Fruit fly (Drosophila melanogaster) whole organism, larva: Measurements from ENCODE around the gene CG3793.
"Not testable (repeated sequence)": the region's sequence is repeated elsewhere in the genome, so short reads cannot be mapped to it uniquely, and the experiment has no call there.

Experiments
- noc ChIP-seq: fragments of 200-800 bp; sonication (Bioruptor generic); optimal IDR thresholded peaks from 3 replicates; lab custom pipeline; 2019; ENCODE audit warnings: missing biosample characterization, mild to moderate bottlenecking, missing genetic modification characterization, moderate library complexity

The CG3793 gene

DNA sequence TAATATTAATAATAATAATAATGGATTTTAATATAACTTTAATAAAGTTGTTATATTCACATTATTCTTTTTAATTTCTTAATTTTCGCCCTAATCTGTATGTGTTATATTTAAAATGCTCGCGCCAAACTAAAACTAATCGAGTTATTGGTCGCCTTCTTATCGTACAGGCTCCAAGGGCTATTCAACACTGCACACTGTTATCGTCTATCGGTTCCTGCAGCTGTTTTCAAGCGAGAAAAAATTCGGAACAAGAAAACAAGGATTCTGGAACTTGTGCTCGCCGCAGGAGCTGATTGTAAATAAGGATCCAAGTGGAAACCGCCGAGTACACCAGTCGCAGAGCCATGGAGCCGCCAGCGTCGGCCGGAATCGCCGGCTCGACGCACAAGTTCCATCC is at the start of gene CG3793:
CG3793 (plus strand) TSS at position 192 of the 400 bp plus-strand sequence.
- no peak for TF ChIP-seq noc

- not testable (repeated sequence) for TF ChIP-seq noc
Observed at dm6 chr2L:15718172-15718571, 45.8 kb upstream of the CG3793 start, which contains the start of gene stol. Gene stol (minus strand): TSS chr2L:15718272.

DNA sequence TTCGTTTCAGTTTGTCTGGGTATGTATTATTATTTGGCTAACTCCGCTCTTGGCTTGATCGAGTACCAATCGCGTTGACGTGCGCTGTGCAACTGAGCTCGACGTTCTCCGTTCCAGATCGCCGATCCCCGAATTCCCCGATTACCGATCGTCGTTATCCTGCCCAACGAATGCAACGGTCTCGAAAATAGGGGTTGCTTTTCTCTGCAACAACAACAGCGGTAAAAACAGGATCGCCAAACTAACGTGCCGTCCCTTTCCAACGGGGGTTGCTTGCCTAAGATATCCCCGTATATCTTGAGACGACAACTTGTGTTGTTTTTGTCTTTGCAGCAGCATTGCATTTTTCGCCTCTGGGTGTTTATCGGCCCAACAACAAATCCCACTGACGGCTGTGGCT is 32.3 kb upstream of the CG3793 start:
- TF ChIP-seq noc, result no peak

- TF ChIP-seq noc, result no peak
Observed at dm6 chr2L:15735918-15736317, 28.1 kb upstream of the CG3793 start.

- no peak for TF ChIP-seq noc
Observed at dm6 chr2L:15740918-15741317, 23.1 kb upstream of the CG3793 start.

DNA sequence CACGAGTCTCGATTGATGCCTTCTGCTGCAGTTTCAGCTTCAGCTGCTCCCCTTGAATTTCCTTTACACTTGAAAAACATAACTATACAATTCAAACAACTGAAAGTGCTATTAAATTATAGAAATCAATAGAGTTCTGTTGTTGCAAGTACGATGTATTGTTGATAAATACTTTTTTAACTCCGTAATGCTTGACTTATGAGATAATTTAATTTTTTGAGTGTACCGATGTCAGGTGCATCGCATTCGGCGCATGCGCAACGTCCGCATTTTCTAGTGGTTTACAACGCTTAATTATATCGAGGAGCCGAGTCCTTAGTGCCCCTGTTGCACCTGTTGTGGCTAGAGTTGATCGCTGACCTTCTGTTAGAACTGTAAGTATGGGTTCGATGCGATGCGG is 22.6 kb upstream of the CG3793 start:
- no peak for TF ChIP-seq noc

- no peak for TF ChIP-seq noc
Observed at dm6 chr2L:15742976-15743375, 21.0 kb upstream of the CG3793 start.

DNA sequence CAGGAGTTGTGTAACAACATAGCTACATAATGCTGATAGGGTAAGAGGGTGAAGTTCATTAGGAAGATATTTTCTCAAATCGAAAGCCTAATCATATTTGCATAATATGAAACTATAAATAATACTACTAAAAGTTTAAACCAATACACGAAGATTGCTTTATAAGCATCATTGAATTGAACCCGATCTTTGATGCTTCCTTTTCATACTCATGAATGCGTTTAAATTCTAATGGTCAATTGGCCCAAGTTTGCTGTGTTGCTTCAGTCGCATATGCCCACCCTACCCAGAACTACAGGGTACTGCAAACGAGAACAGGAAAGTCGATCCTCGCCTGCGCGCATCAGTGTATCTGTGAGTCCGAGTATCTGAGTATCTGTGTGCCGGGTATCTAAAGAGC is 20.4 kb upstream of the CG3793 start:
- no peak for TF ChIP-seq noc

dm6 chr2L:15745036-15745854 is 18.8 kb upstream of the CG3793 start:
- TF ChIP-seq noc, result no peak

- no peak for TF ChIP-seq noc
Observed at dm6 chr2L:15745989-15746388, 18.0 kb upstream of the CG3793 start.

DNA sequence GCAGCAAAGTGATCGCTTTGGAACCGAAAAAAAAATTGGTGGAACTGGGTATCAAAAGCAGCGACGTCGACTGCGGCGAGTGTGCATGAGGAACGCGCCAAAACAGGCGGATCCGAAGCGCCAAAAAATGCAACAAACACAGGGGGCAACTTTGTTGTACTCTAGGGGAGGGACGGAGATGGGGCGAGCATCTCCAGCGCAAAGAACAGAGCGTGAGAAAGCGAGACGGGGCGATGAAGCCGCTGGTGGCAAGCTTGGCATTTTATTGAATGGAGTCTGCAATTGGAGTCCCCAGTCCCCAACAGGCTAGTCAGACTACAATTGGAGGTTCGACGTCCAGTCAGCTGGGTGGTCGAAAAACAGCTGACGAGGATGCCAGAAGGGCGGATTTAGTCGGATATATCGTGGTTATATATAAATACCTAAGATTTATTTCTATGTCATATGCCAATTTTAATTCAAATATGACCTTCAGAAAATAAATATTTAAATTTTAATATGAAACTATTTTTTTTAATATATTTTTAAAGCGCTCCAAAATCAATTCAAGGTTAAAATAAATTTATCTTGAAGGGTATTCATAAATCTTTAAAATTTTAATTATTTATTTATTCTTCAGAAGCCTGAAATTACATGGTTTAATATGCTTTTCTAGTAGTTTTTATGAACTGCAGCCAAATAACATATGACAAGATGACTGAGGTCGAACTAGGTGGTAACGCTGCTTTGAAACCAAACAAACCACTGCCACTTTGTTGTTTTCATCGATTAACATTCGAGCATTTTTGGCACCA is 17.2 kb upstream of the CG3793 start:
- TF ChIP-seq noc, result peak; percentile 93

dm6 chr2L:15747394-15748260 is 16.4 kb upstream of the CG3793 start, which contains the start of gene CycE:
Gene CycE (minus strand): TSS chr2L:15748150.
- TF ChIP-seq noc, result no peak

- TF ChIP-seq noc, result no peak
Observed at dm6 chr2L:15748261-15748553, 15.8 kb upstream of the CG3793 start.

DNA sequence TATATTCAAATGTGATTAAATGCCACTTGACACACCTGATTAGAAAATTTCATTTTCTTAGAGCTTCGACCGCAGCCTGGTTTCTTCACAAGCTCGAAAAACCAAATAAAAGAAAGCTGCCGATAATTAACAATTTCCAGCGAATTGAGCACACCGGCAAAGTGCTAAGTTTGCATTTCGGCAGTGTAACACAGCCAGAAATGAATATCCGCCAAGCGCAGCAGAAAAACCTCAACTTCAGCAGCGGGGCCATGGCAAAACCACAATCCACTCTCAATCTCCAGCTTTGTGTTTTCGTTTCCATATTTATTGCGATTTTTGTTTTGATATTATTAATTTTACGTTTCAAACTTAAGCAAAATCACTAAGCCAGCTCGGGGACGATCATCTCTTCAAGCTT is 14.7 kb upstream of the CG3793 start:
- TF ChIP-seq noc, result no peak

DNA sequence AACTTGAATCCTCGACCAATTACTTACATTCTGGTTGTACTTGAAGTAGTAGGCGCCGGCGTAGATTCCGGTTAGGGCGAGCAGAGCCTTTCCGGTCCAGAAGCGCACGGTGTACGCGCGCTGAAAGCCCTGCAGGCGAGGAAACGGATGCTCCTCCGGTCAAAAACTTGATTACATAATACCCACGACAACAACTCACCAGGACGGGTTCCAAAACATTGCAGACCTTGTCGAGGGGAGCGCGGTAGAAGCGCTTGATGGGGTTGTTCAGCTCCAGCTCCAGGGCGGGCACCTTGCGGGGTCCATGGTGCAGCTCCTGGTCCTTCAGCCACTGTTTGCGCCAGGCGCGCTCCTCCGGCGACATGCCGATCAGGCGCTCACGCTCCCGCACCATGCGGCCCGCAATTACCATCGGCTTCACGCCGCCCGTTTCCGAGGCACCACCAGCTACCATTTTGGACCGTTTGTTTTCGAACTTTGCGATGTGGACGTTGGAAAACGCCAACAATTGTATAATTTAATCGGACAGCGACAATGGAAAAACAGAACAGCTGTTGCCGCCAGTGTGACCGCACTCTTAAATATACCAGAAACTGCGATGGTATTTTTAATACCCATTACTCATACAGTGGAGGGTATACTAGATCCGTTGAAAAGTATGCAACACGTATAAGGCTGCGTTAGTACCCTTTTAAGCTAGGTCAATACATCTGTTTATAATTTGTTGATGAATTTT is 13.3 kb upstream of the CG3793 start, which contains the start of gene ND-B17:
ND-B17 (minus strand) TSS at position 556 of the 736 bp plus-strand sequence.
- TF ChIP-seq noc, result no peak

DNA sequence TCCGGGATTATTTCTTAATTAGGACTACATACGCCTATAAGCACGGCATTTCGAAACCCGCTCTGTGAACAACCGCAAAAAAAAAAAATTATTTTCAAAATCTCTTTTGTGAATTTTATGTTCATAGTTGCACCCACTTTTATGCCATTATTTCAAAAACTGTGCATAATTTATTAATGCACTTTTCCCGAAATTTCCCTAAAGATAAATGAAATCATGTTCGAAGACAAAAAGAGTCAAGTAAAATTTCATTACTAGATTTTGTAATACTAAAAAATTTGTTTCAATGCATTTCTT is 12.8 kb upstream of the CG3793 start:
- no peak for TF ChIP-seq noc
